Fruit fly (Drosophila melanogaster) whole organism, embryonic: ENCODE data around the gene Seipin.

ENCODE experiments used
- Abd-B ChIP-seq: fragments of 200-800 bp; sonication (Bioruptor generic); optimal IDR thresholded peaks from 2 replicates; lab custom pipeline; 2018; ENCODE audit warnings: missing biosample characterization, mild to moderate bottlenecking, missing genetic modification characterization, moderate library complexity
- Atf-2 ChIP-seq: fragments of 200-800 bp; sonication (Bioruptor generic); optimal IDR thresholded peaks from 2 replicates; lab custom pipeline; 2016; ENCODE audit warnings: missing biosample characterization, missing genetic modification characterization
- CG11696 ChIP-seq: fragments of 200-800 bp; sonication (Bioruptor generic); IDR thresholded peaks from 2 replicates; pipeline ENCODE4 v1.3.6; 2022; ENCODE audit warnings: missing biosample characterization, missing genetic modification characterization
- CG14014 ChIP-seq: fragments of 200-800 bp; sonication (Bioruptor generic); IDR thresholded peaks from 2 replicates; pipeline ENCODE4 v1.3.6; 2022; ENCODE audit warnings: missing biosample characterization, missing genetic modification characterization
- CG15696 ChIP-seq: fragments of 200-800 bp; sonication (Bioruptor generic); optimal IDR thresholded peaks from 2 replicates; lab custom pipeline; 2019; ENCODE audit warnings: missing biosample characterization, mild to moderate bottlenecking, missing genetic modification characterization, moderate library complexity
- CG16813 ChIP-seq: fragments of 200-800 bp; sonication (Bioruptor generic); IDR thresholded peaks from 3 replicates; pipeline ENCODE4 v1.3.6; 2022; ENCODE audit warnings: missing biosample characterization, missing genetic modification characterization; ENCODE audit not compliant: partially characterized antibody
- CG17186 ChIP-seq: fragments of 200-800 bp; sonication (Bioruptor generic); optimal IDR thresholded peaks from 3 replicates; lab custom pipeline; 2017; ENCODE audit warnings: missing biosample characterization, missing genetic modification reagents, missing genetic modification characterization
- CG17328 ChIP-seq: fragments of 200-800 bp; sonication (Bioruptor generic); IDR thresholded peaks from 2 replicates; pipeline ENCODE4 v1.3.6; 2022; ENCODE audit warnings: missing biosample characterization, missing genetic modification characterization
- CG2712 ChIP-seq: fragments of 200-800 bp; optimal IDR thresholded peaks from 3 replicates; lab custom pipeline; 2019; ENCODE audit warnings: missing biosample characterization, mild to moderate bottlenecking, missing genetic modification characterization, moderate library complexity
- CG30431 ChIP-seq: fragments of 200-800 bp; sonication (Bioruptor generic); optimal IDR thresholded peaks from 2 replicates; lab custom pipeline; 2017; ENCODE audit warnings: missing biosample characterization, missing genetic modification characterization
- CG31441 ChIP-seq: fragments of 200-800 bp; sonication (Bioruptor generic); IDR thresholded peaks from 2 replicates; pipeline ENCODE4 v1.3.6; 2022; ENCODE audit warnings: missing biosample characterization, missing genetic modification characterization
- CG3726 ChIP-seq: fragments of 200-800 bp; sonication (Bioruptor generic); IDR thresholded peaks from 3 replicates; pipeline ENCODE4, ENCODE4 v1.3.6; 2022; ENCODE audit warnings: missing biosample characterization, missing genetic modification characterization
- CG4404 ChIP-seq: fragments of 200-800 bp; sonication (Bioruptor generic); IDR thresholded peaks from 2 replicates; pipeline ENCODE4 v1.3.6; 2022; ENCODE audit warnings: missing biosample characterization, missing genetic modification characterization
- CG4820 ChIP-seq: fragments of 200-800 bp; sonication (Bioruptor generic); optimal IDR thresholded peaks from 3 replicates; lab custom pipeline; 2016; ENCODE audit warnings: missing biosample characterization, missing genetic modification characterization
- CG6254 ChIP-seq: fragments of 200-800 bp; sonication (Bioruptor generic); optimal IDR thresholded peaks from 3 replicates; lab custom pipeline; 2017; ENCODE audit warnings: mild to moderate bottlenecking, missing biosample characterization, missing genetic modification reagents, missing genetic modification characterization
- CG6683 ChIP-seq: fragments of 200-800 bp; sonication (Bioruptor generic); optimal IDR thresholded peaks from 2 replicates; lab custom pipeline; 2017; ENCODE audit warnings: missing biosample characterization, mild to moderate bottlenecking, missing genetic modification characterization, missing genetic modification reagents
- CG8944 ChIP-seq: fragments of 200-800 bp; sonication (Bioruptor generic); optimal IDR thresholded peaks from 3 replicates; lab custom pipeline; 2016; ENCODE audit warnings: missing biosample characterization, missing genetic modification characterization
- CG9797 ChIP-seq: fragments of 200-800 bp; sonication (Bioruptor generic); optimal IDR thresholded peaks from 3 replicates; lab custom pipeline; 2018; ENCODE audit warnings: missing biosample characterization, mild to moderate bottlenecking, missing genetic modification characterization
- CHES-1-like ChIP-seq: fragments of 200-800 bp; sonication (Bioruptor generic); optimal IDR thresholded peaks from 2 replicates; lab custom pipeline; 2016; ENCODE audit warnings: missing biosample characterization, missing genetic modification characterization
- Camta ChIP-seq: fragments of 200-800 bp; sonication (Bioruptor generic); optimal IDR thresholded peaks from 2 replicates; lab custom pipeline; 2016; ENCODE audit warnings: missing biosample characterization, missing genetic modification characterization
- Chrac-16 ChIP-seq: fragments of 200-800 bp; sonication (Bioruptor generic); optimal IDR thresholded peaks from 3 replicates; lab custom pipeline; 2016; ENCODE audit warnings: missing biosample characterization, missing genetic modification characterization
- CoRest ChIP-seq: fragments of 200-800 bp; sonication (Bioruptor generic); optimal IDR thresholded peaks from 3 replicates; lab custom pipeline; 2018; ENCODE audit warnings: missing biosample characterization, mild to moderate bottlenecking, missing genetic modification characterization, moderate library complexity
- CrebB ChIP-seq: fragments of 200-800 bp; sonication (Bioruptor generic); optimal IDR thresholded peaks from 3 replicates; lab custom pipeline; 2018; ENCODE audit warnings: missing biosample characterization, mild to moderate bottlenecking, missing genetic modification characterization
- D ChIP-seq, 2 experiments: fragments of 200-800 bp in 1 of 2; fragments of >200 bp in 1 of 2; sonication (Bioruptor generic) in 1 of 2; optimal IDR thresholded peaks; 2 replicates in 1 of 2; 3 replicates in 1 of 2; lab custom pipeline; 2017; ENCODE audit warnings: mild to moderate bottlenecking in 1 of 2, missing biosample characterization in 1 of 2, missing genetic modification characterization in 1 of 2, missing genetic modification reagents in 1 of 2
- Drgx ChIP-seq: fragments of 200-800 bp; sonication (Bioruptor generic); IDR thresholded peaks from 2 replicates; pipeline ENCODE4 v1.3.6; 2022; ENCODE audit warnings: missing biosample characterization, missing genetic modification characterization
- Hand ChIP-seq: fragments of 200-800 bp; sonication (Bioruptor generic); optimal IDR thresholded peaks from 2 replicates; lab custom pipeline; 2017; ENCODE audit warnings: mild to moderate bottlenecking, missing biosample characterization, missing genetic modification reagents, missing genetic modification characterization
- Hr51 ChIP-seq, 2 experiments: fragments of 200-800 bp; sonication (Bioruptor generic); optimal IDR thresholded peaks; 2 replicates in 1 of 2; 3 replicates in 1 of 2; lab custom pipeline; 2016 to 2018; ENCODE audit warnings: missing biosample characterization in 2 of 2, missing genetic modification characterization in 2 of 2, mild to moderate bottlenecking in 1 of 2, moderate library complexity in 1 of 2
- Mes4 ChIP-seq: fragments of 200-800 bp; sonication (Bioruptor generic); optimal IDR thresholded peaks from 2 replicates; lab custom pipeline; 2016; ENCODE audit warnings: missing biosample characterization, missing genetic modification characterization
- Six4 ChIP-seq: fragments of 200-800 bp; sonication (Bioruptor generic); optimal IDR thresholded peaks from 2 replicates; lab custom pipeline; 2016; ENCODE audit warnings: missing biosample characterization, missing genetic modification characterization
- Taf1 ChIP-seq: fragments of 200-800 bp; sonication (Bioruptor generic); IDR thresholded peaks from 2 replicates; pipeline ENCODE4 v1.3.6; 2022; ENCODE audit warnings: missing biosample characterization, missing genetic modification characterization
- cato ChIP-seq: fragments of 200-800 bp; sonication (Bioruptor generic); optimal IDR thresholded peaks from 2 replicates; lab custom pipeline; 2016; ENCODE audit warnings: missing biosample characterization, missing genetic modification characterization, borderline replicate concordance
- da ChIP-seq: fragments of 200-800 bp; sonication (Bioruptor generic); optimal IDR thresholded peaks from 2 replicates; lab custom pipeline; 2016; ENCODE audit warnings: missing biosample characterization, missing genetic modification characterization
- dpn ChIP-seq, 2 experiments: fragments of 200-800 bp; sonication (Bioruptor generic); optimal IDR thresholded peaks; 3 replicates each; lab custom pipeline; 2016; ENCODE audit warnings: missing biosample characterization in 2 of 2, missing genetic modification characterization in 2 of 2
- eyg ChIP-seq: fragments of 200-800 bp; sonication (Bioruptor generic); optimal IDR thresholded peaks from 3 replicates; lab custom pipeline; 2016; ENCODE audit warnings: missing biosample characterization, missing genetic modification characterization
- grau ChIP-seq: fragments of 200-800 bp; optimal IDR thresholded peaks from 3 replicates; lab custom pipeline; 2019; ENCODE audit warnings: missing biosample characterization, mild to moderate bottlenecking, missing genetic modification characterization, moderate library complexity
- grn ChIP-seq: fragments of 200-800 bp; sonication (Bioruptor generic); optimal IDR thresholded peaks from 3 replicates; lab custom pipeline; 2017; ENCODE audit warnings: missing biosample characterization, missing genetic modification characterization
- her ChIP-seq: fragments of 200-800 bp; sonication (Bioruptor generic); optimal IDR thresholded peaks from 2 replicates; lab custom pipeline; 2016; ENCODE audit warnings: missing biosample characterization, missing genetic modification characterization
- ken ChIP-seq: fragments of 200-800 bp; sonication (Bioruptor generic); IDR thresholded peaks from 3 replicates; pipeline ENCODE4 v1.3.6; 2022; ENCODE audit warnings: missing biosample characterization, missing genetic modification characterization
- mam ChIP-seq: fragments of 200-800 bp; sonication (Bioruptor generic); optimal IDR thresholded peaks from 3 replicates; lab custom pipeline; 2016; ENCODE audit warnings: missing biosample characterization, missing genetic modification characterization
- nerfin-1 ChIP-seq: fragments of 200-800 bp; sonication (Bioruptor generic); optimal IDR thresholded peaks from 3 replicates; lab custom pipeline; 2019; ENCODE audit warnings: missing biosample characterization, mild to moderate bottlenecking, missing genetic modification characterization, moderate library complexity
- nerfin-2 ChIP-seq: fragments of 200-800 bp; sonication (Bioruptor generic); IDR thresholded peaks from 2 replicates; pipeline ENCODE4 v1.3.6; 2022; ENCODE audit warnings: missing biosample characterization, missing genetic modification characterization; ENCODE audit not compliant: partially characterized antibody
- nmo ChIP-seq: fragments of 200-800 bp; sonication (Bioruptor generic); optimal IDR thresholded peaks from 2 replicates; lab custom pipeline; 2018; ENCODE audit warnings: missing biosample characterization, mild to moderate bottlenecking, missing genetic modification characterization, moderate library complexity
- onecut ChIP-seq: fragments of 200-800 bp; sonication (Bioruptor generic); IDR thresholded peaks from 2 replicates; pipeline ENCODE4 v1.3.6; 2022; ENCODE audit warnings: missing biosample characterization, missing genetic modification characterization
- p53 ChIP-seq: fragments of 200-800 bp; sonication (Bioruptor generic); optimal IDR thresholded peaks from 2 replicates; lab custom pipeline; 2016; ENCODE audit warnings: missing biosample characterization, missing genetic modification characterization
- pita ChIP-seq: fragments of 200-800 bp; sonication (Bioruptor generic); optimal IDR thresholded peaks from 2 replicates; lab custom pipeline; 2017; ENCODE audit warnings: missing biosample characterization, mild to moderate bottlenecking, missing genetic modification characterization
- rib ChIP-seq: fragments of 200-800 bp; sonication (Bioruptor generic); IDR thresholded peaks from 2 replicates; pipeline ENCODE4 v1.3.6; 2022; ENCODE audit warnings: missing biosample characterization, missing genetic modification characterization
- so ChIP-seq: fragments of 200-800 bp; sonication (Bioruptor generic); IDR thresholded peaks from 3 replicates; pipeline ENCODE4 v1.3.6; 2022; ENCODE audit warnings: missing biosample characterization, missing genetic modification characterization
- ssp ChIP-seq: fragments of 200-800 bp; sonication (Bioruptor generic); IDR thresholded peaks from 2 replicates; pipeline ENCODE4 v1.3.6; 2022; ENCODE audit warnings: missing biosample characterization, missing genetic modification characterization
- unc-4 ChIP-seq: fragments of 200-800 bp; sonication (Bioruptor generic); IDR thresholded peaks from 2 replicates; pipeline ENCODE4 v1.3.6; 2022; ENCODE audit warnings: missing biosample characterization, missing genetic modification characterization; ENCODE audit not compliant: partially characterized antibody
- z ChIP-seq: fragments of 200-800 bp; sonication (Bioruptor generic); IDR thresholded peaks from 3 replicates; pipeline ENCODE4 v1.3.6; 2022; ENCODE audit warnings: missing biosample characterization, missing genetic modification characterization
- zfh2 ChIP-seq: fragments of 200-800 bp; sonication (Bioruptor generic); optimal IDR thresholded peaks from 2 replicates; lab custom pipeline; 2016; ENCODE audit warnings: missing biosample characterization, missing genetic modification characterization

Seipin gene

DNA sequence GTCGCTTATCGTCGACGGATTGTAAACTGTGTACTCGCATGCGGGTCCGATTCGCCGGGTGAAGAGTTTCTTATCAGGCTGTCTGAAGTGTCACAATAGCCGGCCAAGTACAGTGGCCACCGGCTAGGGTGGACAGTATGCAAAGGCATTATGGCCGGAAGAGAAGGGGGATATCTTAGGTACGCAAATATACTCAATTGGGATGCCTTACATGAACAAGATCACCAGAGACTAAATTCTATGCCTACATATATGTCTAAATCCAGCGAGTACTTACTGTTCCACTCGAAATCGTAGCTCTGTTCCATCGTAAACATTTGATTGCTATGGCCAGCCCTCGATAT lies 25.9 kb upstream of the Seipin start (continued):
- TF ChIP-seq Abd-B (GFP tag; lab: Kevin White, UChicago) (peak; percentile 82), eyg (GFP tag; lab: Kevin White, UChicago) (peak; percentile 79), Atf-2 (GFP tag; lab: Kevin White, UChicago) (peak; percentile 82), pita (no peak), onecut (GFP tag; lab: Robert Waterston, UW) (peak; percentile 80), Mes4 (peak; percentile 64), grau (tag; lab: Kevin White, UChicago) (peak; percentile 98), CG6254 (GFP tag; lab: Kevin White, UChicago) (peak; percentile 51), dpn (GFP tag; optimal IDR thresholded peaks at IDR 0.05; lab: Kevin White, UChicago) (peak; percentile 95), CHES-1-like (peak; percentile 94), ssp (GFP tag; lab: Robert Waterston, UW) (peak; percentile 86), CG6683 (GFP tag; lab: Kevin White, UChicago) (peak; percentile 82), CG3726 (GFP tag; lab: Robert Waterston, UW) (peak; percentile 87), Hr51 (GFP tag; optimal IDR thresholded peaks at IDR 0.05; lab: Kevin White, UChicago) (peak; percentile 81 to 88), D (optimal IDR thresholded peaks at IDR 0.05; lab: Kevin White, UChicago) (no peak), D (GFP tag; optimal IDR thresholded peaks at IDR 0.05; lab: Kevin White, UChicago) (peak; percentile 69), nmo (peak; percentile 89), CG11696 (peak; percentile 83), Hand (GFP tag; lab: Kevin White, UChicago) (peak; percentile 92), CG31441 (GFP tag; lab: Robert Waterston, UW) (peak; percentile 84; the same call in 1 of the 2 replicates), Six4 (GFP tag; lab: Kevin White, UChicago) (peak; percentile 91), da (peak; percentile 66), CG15696 (tag; lab: Kevin White, UChicago) (peak; percentile 69), zfh2 (GFP tag; lab: Kevin White, UChicago) (peak; percentile 93), Drgx (GFP tag; lab: Robert Waterston, UW) (peak; percentile 92), CG8944 (peak; percentile 91), z (GFP tag; lab: Robert Waterston, UW) (peak; percentile 52; the same call in 1 of the 3 replicates), so (peak; percentile 94), cato (peak; percentile 75), nerfin-2 (GFP tag; lab: Robert Waterston, UW) (no peak), grn (GFP tag; lab: Kevin White, UChicago) (peak; percentile 84), CrebB (tag; lab: Kevin White, UChicago) (peak; percentile 84), CG30431 (GFP tag; lab: Kevin White, UChicago) (peak; percentile 85), CG16813 (no peak), CG9797 (GFP tag; lab: Kevin White, UChicago) (peak; percentile 18), CG17186 (GFP tag; lab: Kevin White, UChicago) (peak; percentile 47), Chrac-16 (GFP tag; lab: Kevin White, UChicago) (peak; percentile 87), CG2712 (tag; lab: Kevin White, UChicago) (peak; percentile 82), p53 (GFP tag; lab: Kevin White, UChicago) (peak; percentile 57), CG17328 (GFP tag; lab: Robert Waterston, UW) (peak; percentile 90), her (GFP tag; lab: Kevin White, UChicago) (peak; percentile 93), nerfin-1 (peak; percentile 66), CG14014 (GFP tag; lab: Robert Waterston, UW) (peak; percentile 95), CoRest (tag; lab: Kevin White, UChicago) (peak; percentile 87), unc-4 (GFP tag; lab: Robert Waterston, UW) (no peak), CG4820 (GFP tag; lab: Kevin White, UChicago) (peak; percentile 88), mam (peak; percentile 97), ken (GFP tag; lab: Robert Waterston, UW) (peak; percentile 91), Taf1 (peak; percentile 94), rib (GFP tag; lab: Robert Waterston, UW) (peak; percentile 97), Camta (GFP tag; lab: Kevin White, UChicago) (peak; percentile 86), CG4404 (GFP tag; lab: Robert Waterston, UW) (peak; percentile 88)
